Worm (Caenorhabditis elegans): ENCODE results near the gene sulp-2.

Gene sulp-2

DNA sequence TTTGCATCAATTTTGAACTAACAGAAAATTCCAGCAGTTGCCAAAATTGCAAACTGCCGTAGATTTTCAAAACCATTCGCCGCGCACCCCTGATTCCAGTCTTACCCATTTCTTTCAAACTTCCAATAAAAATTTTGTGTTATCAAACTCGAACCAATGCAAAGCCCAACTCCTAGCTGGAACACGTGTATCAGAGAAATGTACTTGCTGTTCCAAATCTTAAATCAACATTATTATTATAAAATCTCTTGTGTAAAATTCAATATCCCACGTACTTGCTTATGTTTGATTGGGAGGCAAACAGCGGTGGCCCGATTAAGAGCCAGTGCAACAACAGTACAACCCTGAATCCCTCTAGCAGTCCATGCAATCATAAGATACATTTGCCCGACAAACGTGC is 45.0 kb upstream of the sulp-2 start:
- TF ChIP-seq nhr-28 (tag; optimal IDR thresholded peaks at IDR 0.05) (no peak), hlh-17 (GFP tag; optimal IDR thresholded peaks at IDR 0.05; ENCODE audit: borderline replicate concordance) (no peak), efl-1 (optimal IDR thresholded peaks at IDR 0.05) (no peak), efl-1 (GFP tag; optimal IDR thresholded peaks at IDR 0.05 in 1 of 2) (peak in 1 of 2 experiments; percentile 71), fkh-4 (tag; optimal IDR thresholded peaks at IDR 0.05; ENCODE audit: borderline replicate concordance) (no peak)

DNA sequence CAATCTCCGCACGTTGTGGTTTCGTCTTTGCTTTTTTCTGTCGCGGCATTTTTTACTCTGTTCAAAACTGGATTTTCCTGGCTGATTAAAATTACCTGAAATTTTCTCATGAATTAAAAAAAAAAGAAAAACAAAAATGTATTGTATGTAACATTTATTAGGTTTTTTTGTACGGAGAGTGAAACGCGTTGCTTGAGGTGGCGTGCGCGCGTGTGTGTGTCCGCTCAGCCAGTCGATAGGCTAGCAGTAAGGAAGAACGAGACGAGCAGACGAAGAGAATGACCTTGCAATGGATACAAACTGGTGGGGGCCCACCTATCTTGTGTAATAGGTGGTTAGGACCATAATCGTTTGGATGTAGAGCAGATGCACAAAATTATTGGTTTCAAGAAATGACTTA is 42.2 kb upstream of the sulp-2 start, which contains the start of gene T22B7.4:
T22B7.4 (minus strand) TSS at position 101 of the 400 bp plus-strand sequence.
- TF ChIP-seq blmp-1 (tag; optimal IDR thresholded peaks at IDR 0.05) (peak; percentile 17), ceh-90 (tag; optimal IDR thresholded peaks at IDR 0.05) (no peak)

DNA sequence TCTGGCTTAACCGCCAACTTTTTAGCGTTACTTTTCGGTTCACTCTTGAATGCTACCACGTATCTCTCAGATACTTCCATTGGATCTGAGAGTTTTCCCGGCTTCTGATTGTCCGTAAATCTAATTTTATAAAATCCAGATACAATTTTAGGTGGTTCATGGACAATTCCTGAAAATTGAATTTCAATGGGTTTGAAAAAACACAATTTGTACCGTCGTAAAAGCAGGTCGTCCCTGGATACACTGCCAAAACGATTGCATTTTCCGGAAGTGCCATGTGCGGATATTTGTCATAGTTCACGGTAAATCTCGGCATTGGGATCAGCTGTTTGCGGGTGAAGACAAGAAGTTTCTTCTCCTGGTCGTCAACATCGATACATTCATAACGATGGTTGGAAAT is 40.4 kb upstream of the sulp-2 start:
- TF ChIP-seq hlh-4 (tag; optimal IDR thresholded peaks at IDR 0.05) (no peak), efl-1 (optimal IDR thresholded peaks at IDR 0.05) (no peak), efl-1 (GFP tag; optimal IDR thresholded peaks at IDR 0.05 in 1 of 2) (no peak), ceh-8 (GFP tag; optimal IDR thresholded peaks at IDR 0.05) (no peak)

DNA sequence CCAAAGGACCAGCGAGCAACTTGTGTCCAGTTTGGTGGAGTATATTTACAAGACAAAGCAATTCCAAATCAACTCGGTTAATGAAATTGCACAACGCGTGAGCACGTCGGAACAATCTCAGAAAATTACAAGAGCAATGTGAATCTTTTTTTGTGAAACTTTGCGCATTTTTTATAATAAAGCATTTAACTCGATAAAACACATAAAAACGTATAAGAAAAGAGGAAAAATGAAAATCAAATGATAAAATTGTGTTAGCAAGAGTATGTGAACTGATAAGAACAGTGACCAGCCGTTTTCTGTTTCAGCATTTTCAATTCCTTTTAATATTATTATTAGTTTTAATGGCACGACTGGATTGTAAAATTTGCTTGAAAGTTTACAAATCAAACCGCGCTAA is 32.5 kb upstream of the sulp-2 start, which contains the start of gene T22B7.8:
T22B7.8 (plus strand) TSS at position 301 of the 400 bp plus-strand sequence.
- TF ChIP-seq nhr-76 (tag; optimal IDR thresholded peaks at IDR 0.05) (no peak), dsc-1 (tag; optimal IDR thresholded peaks at IDR 0.05) (no peak), nhr-12 (tag; optimal IDR thresholded peaks at IDR 0.05) (no peak), rnt-1 (tag; optimal IDR thresholded peaks at IDR 0.05) (no peak), elt-2 (tag; optimal IDR thresholded peaks at IDR 0.05) (peak; percentile 6)

DNA sequence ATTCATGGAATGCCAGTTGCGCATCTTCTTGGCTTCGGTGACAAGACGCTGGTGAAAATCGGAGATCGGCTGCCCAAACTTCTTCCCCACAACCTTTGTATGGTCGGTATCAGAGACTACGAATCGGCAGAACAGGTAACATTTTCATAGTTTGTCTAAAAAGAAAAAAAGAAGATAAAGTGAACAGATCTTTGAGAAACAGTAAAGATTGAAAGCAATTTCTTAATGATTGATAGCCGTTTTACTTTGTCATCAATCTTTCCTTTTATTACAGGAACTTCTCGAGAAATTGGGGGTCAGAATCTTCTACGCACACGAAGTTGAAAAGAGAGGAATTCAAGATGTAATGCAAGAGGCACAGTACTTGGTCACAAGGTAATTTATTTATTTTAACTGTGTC is 31.9 kb upstream of the sulp-2 start:
- TF ChIP-seq unc-98 (GFP tag; IDR thresholded peaks at IDR 0.05) = no peak
- TF ChIP-seq blmp-1 (tag; optimal IDR thresholded peaks at IDR 0.05) = peak; percentile 14
- TF ChIP-seq nhr-71 (tag; optimal IDR thresholded peaks at IDR 0.05) = peak; percentile 15
- TF ChIP-seq pqm-1 (tag; optimal IDR thresholded peaks at IDR 0.05) = no peak
- TF ChIP-seq elt-2 (tag; optimal IDR thresholded peaks at IDR 0.05) = no peak
- TF ChIP-seq nhr-90 (tag; optimal IDR thresholded peaks at IDR 0.05; ENCODE audit: poor library complexity) = peak; percentile 28
- no peak for TF ChIP-seq snpc-4 (tag; optimal IDR thresholded peaks at IDR 0.05)
- no peak for TF ChIP-seq fkh-8 (tag; optimal IDR thresholded peaks at IDR 0.05)
- TF ChIP-seq lin-35 (GFP tag; optimal IDR thresholded peaks at IDR 0.05) = peak in 1 of 2 experiments; percentile 10
- TF ChIP-seq lsy-2 (tag; optimal IDR thresholded peaks at IDR 0.05) = peak in 1 of 2 experiments; percentile 12
- TF ChIP-seq sup-37 (GFP tag; optimal IDR thresholded peaks at IDR 0.05) = no peak
- TF ChIP-seq lin-14 (GFP tag; optimal IDR thresholded peaks at IDR 0.05) = peak; percentile 17
- TF ChIP-seq mdl-1 (tag; optimal IDR thresholded peaks at IDR 0.05) = no peak
- peak in 3 of 6 experiments; percentile 0 to 41 (median 35) for TF ChIP-seq elt-3 (tag; optimal IDR thresholded peaks at IDR 0.05)
- TF ChIP-seq tlp-1 (tag; optimal IDR thresholded peaks at IDR 0.05) = no peak
- no peak for TF ChIP-seq ceh-82 (tag; optimal IDR thresholded peaks at IDR 0.05)
- peak; percentile 71 for TF ChIP-seq nhr-85 (tag)
- TF ChIP-seq grh-1 (GFP tag; IDR thresholded peaks at IDR 0.05) = no peak

DNA sequence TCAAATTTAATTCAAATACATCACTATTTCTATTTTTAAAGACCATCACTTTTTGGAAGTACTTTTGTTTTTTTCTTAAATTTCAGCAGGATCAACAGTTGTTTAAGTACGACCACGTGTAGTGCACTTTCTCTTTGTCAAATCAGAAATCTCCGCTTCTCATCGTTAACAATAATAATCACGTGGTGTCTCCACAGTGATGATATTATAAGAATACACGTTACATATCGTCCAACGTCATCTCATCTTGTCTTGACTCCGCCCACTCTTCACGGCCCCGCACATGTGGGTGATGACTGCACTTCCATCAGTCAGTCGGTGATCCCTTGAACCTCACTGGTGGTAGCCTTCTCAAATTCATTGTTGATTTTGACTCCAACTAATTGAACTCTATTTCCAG is 30.8 kb upstream of the sulp-2 start, which contains the start of gene argn-1:
argn-1 (plus strand) TSS at position 83 of the 400 bp plus-strand sequence.
- TF ChIP-seq zip-4 (GFP tag; optimal IDR thresholded peaks at IDR 0.05) (no peak), rnt-1 (tag; optimal IDR thresholded peaks at IDR 0.05) (no peak), grh-1 (GFP tag; IDR thresholded peaks at IDR 0.05) (peak; percentile 36; the same call in 1 of the 2 replicates), fkh-8 (tag; optimal IDR thresholded peaks at IDR 0.05) (no peak), elt-3 (tag; optimal IDR thresholded peaks at IDR 0.05) (peak in 1 of 6 experiments; percentile 42), nhr-85 (tag) (peak; percentile 72), lin-35 (GFP tag; optimal IDR thresholded peaks at IDR 0.05) (peak in 1 of 2 experiments; percentile 38), mef-2 (tag; optimal IDR thresholded peaks at IDR 0.05) (no peak), sup-37 (GFP tag; optimal IDR thresholded peaks at IDR 0.05) (no peak), snu-23 (GFP tag; optimal IDR thresholded peaks at IDR 0.05) (peak; percentile 20), nhr-90 (tag; optimal IDR thresholded peaks at IDR 0.05; ENCODE audit: poor library complexity) (peak; percentile 52), nhr-71 (tag; optimal IDR thresholded peaks at IDR 0.05) (peak; percentile 48), nhr-20 (tag; optimal IDR thresholded peaks at IDR 0.05) (peak; percentile 50), blmp-1 (tag; optimal IDR thresholded peaks at IDR 0.05) (peak; percentile 58), fkh-10 (GFP tag; optimal IDR thresholded peaks at IDR 0.05) (no peak), mdl-1 (tag; optimal IDR thresholded peaks at IDR 0.05) (peak in 1 of 2 experiments; percentile 52), lin-14 (GFP tag; optimal IDR thresholded peaks at IDR 0.05) (peak; percentile 22), xbp-1 (tag; optimal IDR thresholded peaks at IDR 0.05) (no peak)

All from whole organism, L1 larva.